Worm (Caenorhabditis elegans) whole organism, L2 larva: Measurements from ENCODE around the gene ttr-48.

Experiments used
- aly-2 ChIP-seq: fragments of 150-350 bp; optimal IDR thresholded peaks from 2 replicates; lab custom pipeline; 2014; ENCODE audit warnings: missing biosample characterization, missing genetic modification characterization
- dmd-4 ChIP-seq: sonication (generic microtip); optimal IDR thresholded peaks from 2 replicates; lab custom pipeline; 2017; ENCODE audit warnings: missing biosample characterization, missing genetic modification characterization
- fos-1 ChIP-seq: fragments of 150-350 bp; optimal IDR thresholded peaks from 2 replicates; lab custom pipeline; 2014; ENCODE audit warnings: missing biosample characterization, missing genetic modification characterization
- nhr-6 ChIP-seq: fragments of 150-350 bp; optimal IDR thresholded peaks from 2 replicates; lab custom pipeline; 2014; ENCODE audit warnings: missing biosample characterization, missing genetic modification characterization
- snpc-4 ChIP-seq: fragments of 150-350 bp; optimal IDR thresholded peaks from 2 replicates; lab custom pipeline; 2014; ENCODE audit warnings: missing biosample characterization, missing genetic modification characterization
- unc-62 ChIP-seq: fragments of 150-350 bp; optimal IDR thresholded peaks from 2 replicates; lab custom pipeline; 2014; ENCODE audit warnings: missing biosample characterization, missing genetic modification reagents, missing genetic modification characterization
- zag-1 ChIP-seq: fragments of 150-350 bp; optimal IDR thresholded peaks from 2 replicates; lab custom pipeline; 2014; ENCODE audit warnings: missing biosample characterization, missing genetic modification characterization
- ztf-11 ChIP-seq: sonication (generic microtip); optimal IDR thresholded peaks from 2 replicates; lab custom pipeline; 2017; ENCODE audit warnings: missing biosample characterization, missing genetic modification characterization

DNA sequence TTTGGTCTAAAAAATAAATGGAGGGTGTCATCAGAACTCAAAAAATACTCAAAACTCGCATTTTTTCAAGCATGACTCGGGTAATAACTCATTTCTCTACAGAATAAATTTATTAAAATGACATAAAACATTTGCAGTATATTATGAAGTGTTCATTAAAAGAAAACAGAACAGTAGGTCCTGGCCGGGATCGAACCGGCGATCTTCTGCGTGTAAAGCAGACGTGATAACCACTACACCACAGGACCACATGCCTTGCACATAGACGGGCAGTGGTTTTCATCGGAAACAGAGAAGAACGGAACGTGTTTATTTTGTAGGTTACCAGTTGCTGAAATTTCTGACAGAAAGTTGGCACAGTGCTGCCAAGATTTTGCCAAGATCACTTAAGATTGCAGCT is 48.9 kb downstream of the ttr-48 start:
- TF ChIP-seq nhr-6 (tag; lab: Kevin White, UChicago) (no peak), dmd-4 (tag; lab: Kevin White, UChicago) (no peak), zag-1 (tag; lab: Kevin White, UChicago) (no peak), snpc-4 (no peak), aly-2 (tag; lab: Kevin White, UChicago) (no peak), ztf-11 (no peak), unc-62 (GFP tag; lab: Kevin White, UChicago) (no peak), fos-1 (tag; lab: Kevin White, UChicago) (peak; percentile 14)
